Worm (Caenorhabditis elegans) whole organism, L2 larva: ENCODE measurements around the gene lin-14.
A peak's percentile ranks its signal among the peaks of the same experiment; 100 is the strongest.

Experiments
- ama-1 ChIP-seq: fragments of 150-350 bp; optimal IDR thresholded peaks from 2 replicates; lab custom pipeline; 2018; ENCODE audit warnings: inconsistent platforms
- mdl-1 ChIP-seq, 2 experiments: fragments of 150-350 bp in 1 of 2; sonication (generic microtip) in 1 of 2; optimal IDR thresholded peaks; 2 replicates each; lab custom pipeline; 2017; ENCODE audit warnings: missing biosample characterization in 2 of 2, missing genetic modification characterization in 2 of 2
- ztf-4 ChIP-seq: fragments of 150-350 bp; optimal IDR thresholded peaks from 2 replicates; lab custom pipeline; 2014; ENCODE audit warnings: missing biosample characterization, missing genetic modification characterization

ce11 chrX:11469600-11469999, 4.2 kb downstream of the lin-14 start:
- TF ChIP-seq ztf-4, result no peak
- peak in 1 of 2 experiments; percentile 39 for TF ChIP-seq mdl-1 (tag; optimal IDR thresholded peaks at IDR 0.05; lab: Kevin White, UChicago)
- TF ChIP-seq ama-1 (lab: Kevin White, UChicago), result no peak
